Worm (Caenorhabditis elegans) whole organism, L4 larva: ENCODE data around the gene F58F12.2.

Source experiments
- D1046.2 ChIP-seq: fragments of 200-800 bp; sonication (Bioruptor generic); IDR thresholded peaks from 2 replicates; pipeline ENCODE4 v1.3.6; 2022; ENCODE audit warnings: missing genetic modification characterization, missing compliant biosample characterization
- T20F7.1 ChIP-seq: fragments of 200-800 bp; sonication (Bioruptor generic); optimal IDR thresholded peaks from 2 replicates; lab custom pipeline; 2018; ENCODE audit warnings: mild to moderate bottlenecking, missing genetic modification characterization, missing compliant biosample characterization
- T26A8.4 ChIP-seq: fragments of 200-800 bp; sonication (Bioruptor generic); IDR thresholded peaks from 2 replicates; pipeline ENCODE4 v1.3.6; 2022; ENCODE audit warnings: missing genetic modification characterization, missing compliant biosample characterization
- Y48G9A.11 ChIP-seq: fragments of 200-800 bp; sonication (Bioruptor generic); IDR thresholded peaks from 2 replicates; pipeline ENCODE4 v1.3.6; 2022; ENCODE audit warnings: missing genetic modification reagents, missing genetic modification characterization, missing compliant biosample characterization
- ZK546.5 ChIP-seq, 2 experiments: sonication (generic microtip); optimal IDR thresholded peaks; 2 replicates each; lab custom pipeline; 2017; ENCODE audit warnings: missing biosample characterization in 2 of 2, missing genetic modification characterization in 2 of 2
- aha-1 ChIP-seq: fragments of 150-350 bp; peaks from one replicate; lab custom pipeline; 2014; ENCODE audit warnings: missing biosample characterization, missing genetic modification characterization
- ama-1 ChIP-seq: fragments of 150-350 bp; optimal IDR thresholded peaks from 2 replicates; lab custom pipeline; 2014; ENCODE audit warnings: inconsistent platforms, mixed read lengths
- arid-1 ChIP-seq: fragments of 200-800 bp; sonication (Bioruptor generic); conservative IDR thresholded peaks from 2 replicates; pipeline ENCODE4 v1.3.6; 2022; ENCODE audit warnings: missing genetic modification reagents, missing genetic modification characterization, missing compliant biosample characterization
- ceh-28 ChIP-seq: fragments of 150-350 bp; optimal IDR thresholded peaks from 2 replicates; lab custom pipeline; 2014; ENCODE audit warnings: missing biosample characterization, missing genetic modification reagents, missing genetic modification characterization
- ceh-32 ChIP-seq: sonication (generic microtip); optimal IDR thresholded peaks from 2 replicates; lab custom pipeline; 2016; ENCODE audit warnings: mild to moderate bottlenecking, missing genetic modification characterization, missing compliant biosample characterization; ENCODE audit not compliant: poor library complexity
- ceh-44 ChIP-seq: fragments of 200-800 bp; sonication (Bioruptor generic); IDR thresholded peaks from 2 replicates; pipeline ENCODE4 v1.3.6; 2022; ENCODE audit warnings: missing genetic modification reagents, missing genetic modification characterization, missing compliant biosample characterization
- cey-2 ChIP-seq: sonication (generic microtip); optimal IDR thresholded peaks from 3 replicates; lab custom pipeline; 2017; ENCODE audit warnings: missing genetic modification characterization, mild to moderate bottlenecking, missing compliant biosample characterization, antibody characterized with exemption, borderline replicate concordance; ENCODE audit not compliant: insufficient read depth
- ctbp-1 ChIP-seq: fragments of 200-800 bp; sonication (Bioruptor generic); IDR thresholded peaks from 2 replicates; pipeline ENCODE4 v1.3.6; 2022; ENCODE audit warnings: missing genetic modification reagents, missing genetic modification characterization, missing compliant biosample characterization
- dpl-1 ChIP-seq: fragments of 150-350 bp; optimal IDR thresholded peaks from 2 replicates; lab custom pipeline; 2014; ENCODE audit warnings: missing biosample characterization, missing genetic modification reagents, missing genetic modification characterization
- duxl-1 ChIP-seq: sonication (generic microtip); optimal IDR thresholded peaks from 2 replicates; lab custom pipeline; 2016; ENCODE audit warnings: mild to moderate bottlenecking, missing genetic modification characterization, moderate library complexity, missing compliant biosample characterization; ENCODE audit not compliant: poor library complexity
- dve-1 ChIP-seq: sonication (generic microtip); optimal IDR thresholded peaks from 2 replicates; lab custom pipeline; 2017; ENCODE audit warnings: antibody characterized with exemption, mild to moderate bottlenecking, missing genetic modification characterization, missing compliant biosample characterization; ENCODE audit not compliant: insufficient read depth
- egl-27 ChIP-seq: sonication (generic microtip); optimal IDR thresholded peaks from 3 replicates; lab custom pipeline; 2017; ENCODE audit warnings: missing biosample characterization, missing genetic modification reagents, missing genetic modification characterization
- fkh-10 ChIP-seq: fragments of 150-350 bp; optimal IDR thresholded peaks from 2 replicates; lab custom pipeline; 2014; ENCODE audit warnings: missing biosample characterization, missing genetic modification reagents, missing genetic modification characterization
- hmg-1.1 ChIP-seq: fragments of 200-800 bp; sonication (Bioruptor generic); IDR thresholded peaks from 2 replicates; pipeline ENCODE4 v1.3.6; 2022; ENCODE audit warnings: missing genetic modification reagents, missing genetic modification characterization, missing compliant biosample characterization
- lim-7 ChIP-seq: fragments of 200-800 bp; sonication (Bioruptor generic); IDR thresholded peaks from 2 replicates; pipeline ENCODE4 v1.3.6; 2022; ENCODE audit warnings: missing genetic modification characterization, missing compliant biosample characterization
- lin-38 ChIP-seq: fragments of 200-800 bp; sonication (Bioruptor generic); IDR thresholded peaks from 2 replicates; pipeline ENCODE4 v1.3.6; 2022; ENCODE audit warnings: missing genetic modification reagents, missing genetic modification characterization, missing compliant biosample characterization
- lin-39 ChIP-seq: fragments of 150-350 bp; optimal IDR thresholded peaks from 2 replicates; lab custom pipeline; 2014; ENCODE audit warnings: missing biosample characterization, missing genetic modification reagents, missing genetic modification characterization
- lir-3 ChIP-seq: sonication (generic microtip); optimal IDR thresholded peaks from 2 replicates; lab custom pipeline; 2016; ENCODE audit warnings: mild to moderate bottlenecking, missing genetic modification characterization, missing compliant biosample characterization
- lsy-2 ChIP-seq, 2 experiments: fragments of 150-350 bp in 1 of 2; sonication (generic microtip) in 1 of 2; optimal IDR thresholded peaks; 2 replicates each; lab custom pipeline; 2014 to 2017; ENCODE audit warnings: missing biosample characterization in 2 of 2, missing genetic modification characterization in 2 of 2
- madf-5 ChIP-seq, 2 experiments: fragments of 200-800 bp; sonication (Bioruptor generic); IDR thresholded peaks; 2 replicates each; pipeline ENCODE4 v1.3.6; 2022; ENCODE audit warnings: missing compliant biosample characterization in 2 of 2, missing genetic modification characterization in 2 of 2
- mdt-29 ChIP-seq: fragments of 200-800 bp; sonication (Bioruptor generic); IDR thresholded peaks from 2 replicates; pipeline ENCODE4 v1.3.6; 2022; ENCODE audit warnings: missing genetic modification reagents, missing genetic modification characterization, missing compliant biosample characterization
- mxl-2 ChIP-seq: fragments of 200-800 bp; sonication (Bioruptor generic); conservative IDR thresholded peaks from 2 replicates; pipeline ENCODE4 v1.3.6; 2022; ENCODE audit warnings: missing genetic modification reagents, missing genetic modification characterization, missing compliant biosample characterization
- nhr-102 ChIP-seq: sonication (generic microtip); optimal IDR thresholded peaks from 2 replicates; lab custom pipeline; 2016; ENCODE audit warnings: mild to moderate bottlenecking, missing genetic modification characterization, moderate library complexity, missing compliant biosample characterization
- nhr-41 ChIP-seq: fragments of 200-800 bp; sonication (Bioruptor generic); IDR thresholded peaks from 2 replicates; pipeline ENCODE4 v1.3.6; 2022; ENCODE audit warnings: missing genetic modification reagents, missing genetic modification characterization, missing compliant biosample characterization
- nhr-77 ChIP-seq: fragments of 150-350 bp; optimal IDR thresholded peaks from 2 replicates; lab custom pipeline; 2014; ENCODE audit warnings: missing biosample characterization, missing genetic modification characterization
- rbr-2 ChIP-seq: sonication (generic microtip); optimal IDR thresholded peaks from 2 replicates; lab custom pipeline; 2016; ENCODE audit warnings: missing genotype, missing genetic modification characterization, missing compliant biosample characterization
- sdz-12 ChIP-seq: fragments of 200-800 bp; sonication (Bioruptor generic); optimal IDR thresholded peaks from 2 replicates; lab custom pipeline; 2018; ENCODE audit warnings: mild to moderate bottlenecking, missing genetic modification characterization, missing compliant biosample characterization
- set-16 ChIP-seq: fragments of 200-800 bp; sonication (Bioruptor generic); IDR thresholded peaks from 2 replicates; pipeline ENCODE4 v1.3.6; 2022; ENCODE audit warnings: missing genetic modification reagents, missing genetic modification characterization, missing compliant biosample characterization
- snpc-1.2 ChIP-seq: fragments of 200-800 bp; sonication (Bioruptor generic); IDR thresholded peaks from 2 replicates; pipeline ENCODE4 v1.3.6; 2022; ENCODE audit warnings: missing genetic modification reagents, missing genetic modification characterization, missing compliant biosample characterization
- snpc-4 ChIP-seq: fragments of 150-350 bp; optimal IDR thresholded peaks from 2 replicates; lab custom pipeline; 2014; ENCODE audit warnings: missing biosample characterization, missing genetic modification characterization
- spr-3 ChIP-seq: fragments of 200-800 bp; sonication (Bioruptor generic); optimal IDR thresholded peaks from 2 replicates; lab custom pipeline; 2018; ENCODE audit warnings: mild to moderate bottlenecking, missing genetic modification characterization, missing compliant biosample characterization
- tag-97 ChIP-seq: fragments of 200-800 bp; sonication (Bioruptor generic); IDR thresholded peaks from 2 replicates; pipeline ENCODE4 v1.3.6; 2022; ENCODE audit warnings: missing genetic modification characterization, missing compliant biosample characterization
- unc-39 ChIP-seq: sonication (generic microtip); optimal IDR thresholded peaks from 2 replicates; lab custom pipeline; 2017; ENCODE audit warnings: missing biosample characterization, missing genetic modification characterization
- unc-62 ChIP-seq, 3 experiments: fragments of 150-350 bp in 1 of 3; sonication (generic microtip); optimal IDR thresholded peaks in 2 of 3; peaks in 1 of 3; 1 replicate in 1 of 3; 2 replicates in 2 of 3; lab custom pipeline; 2014 to 2017; ENCODE audit warnings: missing biosample characterization in 3 of 3, missing genetic modification characterization in 3 of 3, missing genetic modification reagents in 3 of 3, missing genotype in 1 of 3
- zag-1 ChIP-seq: fragments of 150-350 bp; optimal IDR thresholded peaks from 2 replicates; lab custom pipeline; 2014; ENCODE audit warnings: missing biosample characterization, missing genetic modification characterization
- zfp-2 ChIP-seq: sonication (generic microtip); optimal IDR thresholded peaks from 2 replicates; lab custom pipeline; 2016; ENCODE audit warnings: mild to moderate bottlenecking, missing genetic modification characterization, missing compliant biosample characterization
- ztf-11 ChIP-seq: fragments of 150-350 bp; optimal IDR thresholded peaks from 2 replicates; lab custom pipeline; 2014; ENCODE audit warnings: missing biosample characterization, missing genetic modification characterization

F58F12.2 gene

DNA sequence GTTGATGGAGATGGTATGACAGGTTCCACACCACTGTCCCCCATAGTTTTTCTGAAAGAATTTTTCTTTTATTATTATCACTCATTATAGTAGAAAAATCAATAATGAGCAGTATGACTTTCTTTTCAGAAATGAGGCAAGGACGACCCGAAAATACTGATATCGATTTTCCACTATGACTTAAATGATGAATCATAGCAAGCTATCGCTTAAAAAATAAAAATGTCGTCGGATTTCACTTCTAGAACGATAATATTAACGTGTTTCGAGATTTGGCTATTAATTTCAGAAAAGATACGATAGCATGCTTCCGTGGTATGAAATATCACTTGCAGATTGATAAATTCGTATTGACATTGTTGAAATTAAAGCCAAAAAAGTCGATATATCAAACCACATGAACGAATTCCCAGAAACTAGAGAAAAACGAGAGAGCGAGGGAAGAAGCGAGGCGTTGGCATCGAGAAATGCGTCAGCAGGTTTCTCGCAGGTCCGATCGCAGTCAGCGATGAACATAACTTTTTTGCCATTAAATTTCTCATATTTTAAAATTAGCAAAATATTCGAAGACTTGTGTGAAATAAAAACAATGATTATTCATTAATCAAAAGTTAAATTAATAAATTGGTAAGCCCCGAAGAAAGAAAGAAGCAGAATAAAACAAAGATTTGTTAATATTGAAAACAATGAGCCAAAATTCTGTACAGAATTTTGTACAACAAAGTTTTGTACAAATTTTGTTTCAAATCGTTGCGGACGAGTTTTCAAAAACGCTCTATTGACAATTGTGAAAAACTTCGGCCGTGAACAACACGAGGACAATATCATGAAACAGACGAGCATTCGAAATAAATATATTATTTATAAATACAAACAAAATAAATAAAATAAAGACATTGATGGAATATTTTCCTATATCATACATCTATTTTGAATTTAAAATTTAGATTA lies 32.2 kb downstream of the F58F12.2 start, which contains the start of gene C32D5.11 (continued):
- TF ChIP-seq duxl-1 (tag; lab: Kevin White, UChicago) (peak; percentile 66), hmg-1.1 (GFP tag; lab: Robert Waterston, UW) (peak; percentile 61; the same call in 1 of the 2 replicates), mxl-2 (GFP tag; lab: Robert Waterston, UW) (no peak), dve-1 (tag; lab: Kevin White, UChicago) (peak; percentile 61)

- TF ChIP-seq dpl-1 (no peak), Y48G9A.11 (no peak), ztf-11 (no peak), set-16 (GFP tag; lab: Robert Waterston, UW) (no peak)
Observed at ce11 chrII:6351887-6352286, 36.0 kb downstream of the F58F12.2 start, which contains the start of gene C32D5.10. Gene C32D5.10 (minus strand): TSS chrII:6351987.

DNA sequence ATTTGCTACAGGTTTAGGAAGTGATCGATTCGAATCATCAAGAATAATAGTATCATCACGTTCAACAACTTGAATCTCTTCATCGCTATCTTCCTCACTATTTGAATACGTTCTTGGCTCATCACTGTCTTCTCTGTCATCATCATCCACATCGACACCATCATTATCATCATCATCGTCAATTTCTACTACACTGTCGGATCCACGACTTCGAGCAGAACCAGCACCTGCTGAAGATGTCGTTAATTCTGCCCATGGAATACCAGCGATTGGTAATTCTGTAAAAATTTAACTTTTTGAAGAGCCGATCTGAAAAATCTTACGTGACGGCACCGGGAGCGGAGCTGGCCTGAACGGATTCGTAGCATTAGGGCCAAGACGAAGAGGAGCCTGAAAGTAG lies 37.9 kb downstream of the F58F12.2 start:
- TF ChIP-seq zfp-2 (tag; lab: Kevin White, UChicago) (no peak), nhr-77 (tag; lab: Kevin White, UChicago) (no peak), nhr-102 (tag; lab: Kevin White, UChicago) (no peak), lin-39 (no peak), D1046.2 (GFP tag; lab: Robert Waterston, UW) (no peak), madf-5 (GFP tag; IDR thresholded peaks at IDR 0.05; lab: Robert Waterston, UW) (no peak), cey-2 (tag; lab: Kevin White, UChicago) (no peak), ceh-44 (no peak), ceh-28 (no peak), snpc-4 (tag; lab: Kevin White, UChicago) (no peak), lir-3 (tag; lab: Kevin White, UChicago) (no peak), sdz-12 (no peak), snpc-1.2 (GFP tag; lab: Robert Waterston, UW) (no peak), mxl-2 (GFP tag; lab: Robert Waterston, UW) (no peak), mdt-29 (no peak), unc-62 (GFP tag; optimal IDR thresholded peaks at IDR 0.05 in 1 of 2; lab: Kevin White, UChicago) (no peak), unc-62 (tag; optimal IDR thresholded peaks at IDR 0.05; lab: Kevin White, UChicago) (no peak), ceh-32 (tag; lab: Kevin White, UChicago) (no peak), T26A8.4 (GFP tag; lab: Robert Waterston, UW) (no peak)

ce11 chrII:6348360-6348759 lies 39.5 kb downstream of the F58F12.2 start:
- TF ChIP-seq unc-39 (tag; lab: Kevin White, UChicago) (no peak), T20F7.1 (GFP tag; lab: Kevin White, UChicago) (peak; percentile 51), tag-97 (GFP tag; lab: Robert Waterston, UW) (no peak), mdt-29 (peak; percentile 79; the same call in 1 of the 2 replicates), ctbp-1 (GFP tag; lab: Robert Waterston, UW) (peak; percentile 79), duxl-1 (tag; lab: Kevin White, UChicago) (peak; percentile 77), arid-1 (GFP tag; lab: Robert Waterston, UW) (peak; percentile 34; the same call in 1 of the 2 replicates), lin-39 (no peak), lsy-2 (tag; optimal IDR thresholded peaks at IDR 0.05; lab: Kevin White, UChicago) (peak; percentile 56 to 92), unc-62 (GFP tag; optimal IDR thresholded peaks at IDR 0.05 in 1 of 2; lab: Kevin White, UChicago) (peak in 1 of 2 experiments; percentile 99), unc-62 (tag; optimal IDR thresholded peaks at IDR 0.05; lab: Kevin White, UChicago) (no peak), ceh-32 (tag; lab: Kevin White, UChicago) (no peak), lir-3 (tag; lab: Kevin White, UChicago) (no peak), lin-38 (GFP tag; lab: Robert Waterston, UW) (peak; percentile 74), lim-7 (no peak), fkh-10 (no peak), rbr-2 (tag; lab: Kevin White, UChicago) (peak; percentile 88), ZK546.5 (tag; optimal IDR thresholded peaks at IDR 0.05; lab: Kevin White, UChicago) (peak in 1 of 2 experiments; percentile 25), ama-1 (lab: Kevin White, UChicago) (peak; percentile 99), zfp-2 (tag; lab: Kevin White, UChicago) (no peak), spr-3 (no peak), egl-27 (no peak), nhr-41 (0 out of 2 replicates have a peak, but pooled peaks have one; percentile 13), zag-1 (tag; lab: Kevin White, UChicago) (no peak), aha-1 (peak; percentile 89)
